Fruit fly (Drosophila melanogaster) S2 (cell line): Measurements from ENCODE around the gene Tm1.

Experiments used
- CG8478 ChIP-seq: fragments of >200 bp; optimal IDR thresholded peaks from 2 replicates; lab custom pipeline; 2018
- CTCF ChIP-seq, 2 experiments: fragments of >200 bp; optimal IDR thresholded peaks; 2 replicates each; lab custom pipeline; 2018

- TF ChIP-seq CTCF (optimal IDR thresholded peaks at IDR 0.05; lab: Kevin White, UChicago) (no peak), CG8478 (lab: Kevin White, UChicago) (no peak)
Observed at dm6 chr3R:15230285-15230684, 47.7 kb upstream of the Tm1 start, which contains the start of gene CG34316.
